Worm (Caenorhabditis elegans) whole organism, dauer: ENCODE results near the gene F42C5.9.
"Not testable (repeated sequence)": the region's sequence is repeated elsewhere in the genome, so short reads cannot be mapped to it uniquely, and the experiment has no call there.

Source experiments
- unc-62 ChIP-seq: sonication (generic microtip); optimal IDR thresholded peaks from 2 replicates; lab custom pipeline; 2017; ENCODE audit warnings: missing biosample characterization, missing genetic modification reagents, missing genetic modification characterization

The F42C5.9 gene

ce11 chrIV:7316613-7317153 lies at the start of gene F42C5.9:
TSS of gene F42C5.9 (minus strand) at chrIV:7317103.
- TF ChIP-seq unc-62 (GFP tag; lab: Kevin White, UChicago) = no peak

ce11 chrIV:7365011-7365410 lies 48.1 kb upstream of the F42C5.9 start, which contains the start of gene Y40C5A.4:
TSS of gene Y40C5A.4 (minus strand) at chrIV:7365111.
- TF ChIP-seq unc-62 (GFP tag; lab: Kevin White, UChicago) = not testable (repeated sequence)

ce11 chrIV:7346751-7347150 lies 29.8 kb upstream of the F42C5.9 start, which contains the start of gene daf-42:
TSS of gene daf-42 (minus strand) at chrIV:7346851.
- TF ChIP-seq unc-62 (GFP tag; lab: Kevin White, UChicago) = no peak

- no peak for TF ChIP-seq unc-62 (GFP tag; lab: Kevin White, UChicago)
Measured at ce11 chrIV:7344020-7344419, 27.1 kb upstream of the F42C5.9 start.

DNA sequence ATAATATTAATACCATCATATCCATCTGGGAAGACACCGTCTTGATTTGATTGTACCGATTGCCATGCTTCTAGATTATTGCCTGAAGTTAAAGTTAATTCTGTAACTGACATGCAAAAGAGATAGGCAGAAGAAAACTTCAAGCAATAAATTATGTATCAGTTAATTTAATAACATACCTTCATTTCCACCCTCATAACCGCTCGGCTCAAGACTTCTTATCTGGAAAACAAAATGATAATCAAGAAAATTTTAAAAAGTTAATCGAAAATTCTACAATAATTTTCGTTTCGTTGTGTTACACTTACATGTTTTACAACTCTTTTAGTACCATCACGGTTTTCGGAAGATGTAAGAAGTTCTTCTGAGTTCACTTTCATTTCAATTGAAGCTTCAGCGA lies 25.2 kb upstream of the F42C5.9 start:
- no peak for TF ChIP-seq unc-62 (GFP tag; lab: Kevin White, UChicago)

ce11 chrIV:7339095-7339494 lies 22.2 kb upstream of the F42C5.9 start:
- TF ChIP-seq unc-62 (GFP tag; lab: Kevin White, UChicago) = no peak

DNA sequence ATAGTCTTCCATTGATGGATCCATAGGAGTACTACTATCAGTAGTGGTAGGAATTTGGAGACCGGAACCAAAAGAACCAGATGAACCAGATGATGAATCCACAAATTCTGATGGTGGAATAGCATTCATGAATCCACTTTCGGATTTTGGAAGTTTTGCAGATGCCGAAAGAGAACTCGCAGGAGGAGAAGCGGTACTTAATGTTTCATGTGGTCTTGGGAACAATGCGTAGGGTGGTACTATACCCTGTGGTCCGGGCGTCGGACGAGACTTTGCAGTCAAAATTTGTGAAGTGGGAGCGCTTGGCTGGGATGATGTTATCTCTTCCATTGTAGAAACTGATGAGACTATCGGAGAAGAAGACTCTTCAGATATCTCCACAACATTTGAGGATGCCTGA lies 21.1 kb upstream of the F42C5.9 start:
- TF ChIP-seq unc-62 (GFP tag; lab: Kevin White, UChicago) = no peak

DNA sequence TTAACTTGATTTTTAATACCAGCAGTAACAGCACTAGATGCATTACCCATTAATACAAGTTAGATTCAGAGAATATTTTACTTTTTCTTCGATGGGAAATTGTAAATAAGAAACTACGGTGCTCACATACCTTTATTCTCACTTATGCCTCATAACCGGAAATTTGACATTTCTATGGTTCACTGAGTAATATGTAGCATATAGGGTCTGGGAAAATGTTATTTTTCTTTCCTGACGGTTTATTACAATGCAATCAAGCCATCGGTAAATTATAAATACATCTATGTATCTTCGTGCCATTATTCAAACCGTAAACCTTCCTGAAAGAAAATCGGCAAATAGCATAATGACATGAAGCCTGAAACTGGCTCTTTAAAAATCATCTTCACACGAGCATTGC lies 15.8 kb upstream of the F42C5.9 start, which contains the start of gene ocr-4:
Gene ocr-4, minus strand, starts transcription at position 101 of the 400 bp plus-strand sequence.
- TF ChIP-seq unc-62 (GFP tag; lab: Kevin White, UChicago) = no peak

DNA sequence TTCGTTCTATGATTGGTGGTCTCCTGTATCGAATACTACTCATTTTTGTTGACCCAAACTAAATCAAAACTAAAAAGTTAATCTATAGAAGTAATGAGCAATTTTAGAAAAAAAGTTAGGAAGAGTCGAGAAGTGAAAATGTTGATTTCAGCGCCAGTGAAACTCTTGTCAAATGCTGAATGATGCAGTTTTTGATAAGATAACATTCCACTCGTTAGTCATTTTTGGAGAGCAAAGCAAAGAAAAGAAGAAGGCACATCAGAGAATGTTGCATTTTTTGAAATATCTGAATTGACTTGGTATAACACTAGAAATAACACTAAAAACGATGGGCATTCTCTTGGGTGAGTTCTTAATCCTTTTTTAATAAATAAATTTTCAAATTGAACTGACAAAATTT lies 12.0 kb upstream of the F42C5.9 start, which contains the start of gene sqst-2:
Gene sqst-2, minus strand, starts transcription at position 58 of the 400 bp plus-strand sequence.
- no peak for TF ChIP-seq unc-62 (GFP tag; lab: Kevin White, UChicago)

- no peak for TF ChIP-seq unc-62 (GFP tag; lab: Kevin White, UChicago)
Measured at ce11 chrIV:7326613-7327149, 9.8 kb upstream of the F42C5.9 start, which contains the start of gene ifo-1. TSS of gene ifo-1 (minus strand) at chrIV:7326663.

DNA sequence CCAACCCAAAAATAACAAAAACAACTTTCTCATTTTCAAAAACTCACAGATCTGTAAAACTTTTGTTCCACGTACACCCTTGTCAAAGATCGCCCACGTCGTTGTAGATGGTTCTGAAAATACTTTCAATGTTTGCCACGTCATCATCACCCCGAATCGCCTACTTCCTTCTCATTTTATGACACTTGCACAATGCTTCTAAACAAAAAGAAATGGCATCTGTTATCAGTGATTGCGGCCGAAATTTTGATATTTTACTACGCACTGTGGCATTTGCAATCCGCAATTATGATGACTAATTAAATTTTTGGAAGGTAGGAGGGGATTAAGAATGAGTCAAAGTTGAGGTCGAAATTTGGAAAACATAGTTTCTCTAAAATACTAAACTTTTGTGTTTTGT lies 8.8 kb upstream of the F42C5.9 start:
- TF ChIP-seq unc-62 (GFP tag; lab: Kevin White, UChicago) = no peak

DNA sequence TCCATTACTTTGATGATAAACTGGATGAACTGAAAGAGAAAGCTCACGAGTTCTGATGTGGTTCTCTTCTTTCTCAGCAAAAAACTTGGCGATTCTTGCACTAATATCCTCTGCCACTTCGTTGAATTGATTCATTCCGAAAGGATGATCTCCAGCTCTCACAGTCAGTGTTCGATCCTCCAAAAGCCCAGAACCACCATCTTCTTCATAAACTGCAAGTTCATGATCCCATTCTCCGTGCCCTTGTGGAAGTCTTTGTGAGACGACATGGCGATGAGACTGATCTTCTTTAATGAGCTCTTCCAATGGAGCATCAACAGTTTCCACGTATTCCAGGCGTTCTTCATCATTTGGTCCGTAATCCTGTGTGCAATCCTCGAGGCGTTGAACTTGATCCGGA lies 8.0 kb upstream of the F42C5.9 start:
- no peak for TF ChIP-seq unc-62 (GFP tag; lab: Kevin White, UChicago)

DNA sequence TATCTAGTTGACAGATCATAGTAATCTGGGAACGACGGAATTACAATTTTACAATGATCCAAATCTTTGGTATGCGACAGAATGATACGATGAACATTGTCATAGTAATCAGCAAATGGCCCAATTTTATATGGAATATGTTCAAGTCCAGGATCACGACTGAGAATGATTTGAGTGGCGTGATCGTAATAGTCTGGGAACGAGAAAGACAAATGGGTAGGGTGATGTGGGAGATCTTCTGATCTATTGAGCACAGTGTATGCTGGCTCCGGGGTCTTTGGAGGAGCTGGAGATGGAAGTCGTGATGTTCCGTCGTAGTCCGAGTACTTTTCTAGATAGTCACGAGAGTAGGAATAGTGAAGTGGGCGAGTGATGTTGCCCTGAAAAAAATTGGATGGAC lies 7.0 kb upstream of the F42C5.9 start:
- no peak for TF ChIP-seq unc-62 (GFP tag; lab: Kevin White, UChicago)

DNA sequence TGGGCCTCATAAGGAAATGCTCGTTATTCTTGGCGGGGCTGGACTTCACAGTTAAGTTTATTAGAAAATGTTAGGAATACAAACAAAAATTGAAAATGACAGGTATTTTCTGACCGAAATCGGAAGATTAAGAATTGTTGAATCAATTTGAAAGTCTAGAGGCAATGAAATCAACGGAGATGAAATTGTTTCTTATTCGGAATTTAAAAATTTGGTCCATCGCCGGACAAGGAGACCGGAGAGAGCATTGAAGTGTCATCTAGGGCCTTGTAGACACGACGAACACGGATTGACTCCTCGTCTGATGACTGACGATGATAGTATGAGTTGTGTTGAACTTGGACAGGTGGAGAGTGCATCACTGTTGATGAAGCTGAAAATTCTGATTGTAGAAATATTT lies 3.8 kb upstream of the F42C5.9 start:
- no peak for TF ChIP-seq unc-62 (GFP tag; lab: Kevin White, UChicago)

DNA sequence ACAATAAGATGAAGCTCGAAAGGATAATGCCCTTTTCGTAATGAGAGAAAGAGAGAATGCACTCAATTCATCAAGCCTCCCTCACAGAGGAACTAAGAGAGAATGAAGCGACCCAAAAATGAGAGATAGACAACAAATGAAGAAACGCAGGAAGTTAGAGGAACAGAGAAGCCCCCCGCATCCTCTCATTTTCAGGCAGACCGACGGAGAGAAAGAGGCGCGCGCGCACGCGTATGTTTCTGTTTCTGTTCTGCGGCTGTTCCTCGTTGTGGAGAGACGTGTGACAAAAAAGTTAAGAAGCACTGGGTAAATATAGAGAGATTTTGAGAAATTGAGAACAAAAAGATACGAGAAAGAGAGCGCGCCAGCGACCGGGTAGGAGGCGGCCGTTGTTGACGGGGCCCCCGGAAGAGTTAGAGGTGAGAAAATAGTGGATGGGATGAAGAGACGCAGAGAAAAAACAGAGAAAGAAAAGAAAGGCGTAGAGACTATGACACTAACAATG lies 3.1 kb upstream of the F42C5.9 start:
- TF ChIP-seq unc-62 (GFP tag; lab: Kevin White, UChicago) = no peak

DNA sequence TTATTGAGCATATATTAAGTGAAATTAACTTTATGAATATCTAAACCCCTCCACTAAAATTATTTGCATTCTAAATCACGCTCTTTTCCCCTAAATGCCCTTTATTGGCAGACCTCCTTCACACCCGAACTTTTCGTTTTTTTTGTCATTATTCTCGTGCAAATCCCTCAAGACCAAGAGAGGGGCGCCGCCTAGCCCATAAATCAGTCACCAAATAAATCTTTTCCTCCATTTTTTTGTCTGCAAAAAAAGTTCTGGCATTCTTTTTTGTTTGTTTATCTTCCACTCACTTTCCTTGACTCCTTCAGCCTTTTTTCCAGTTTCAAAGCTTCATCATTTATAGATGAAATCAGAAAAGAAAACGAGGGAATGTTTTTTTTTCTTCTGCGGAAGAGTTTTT lies 2.0 kb upstream of the F42C5.9 start:
- no peak for TF ChIP-seq unc-62 (GFP tag; lab: Kevin White, UChicago)
